Worm (Caenorhabditis elegans): Measurements from ENCODE around the gene dpy-2.

ce11 chrII:6709680-6710079, 4.4 kb upstream of the dpy-2 start:
- TF ChIP-seq him-1 (tag; optimal IDR thresholded peaks at IDR 0.05) (no peak), W03F9.2 (tag; optimal IDR thresholded peaks at IDR 0.05) (no peak)
